Worm (Caenorhabditis elegans) whole organism, young adult: Measurements from ENCODE around the gene M151.1.

Source experiments
- B0019.2 ChIP-seq: fragments of 200-800 bp; sonication (Bioruptor generic); conservative IDR thresholded peaks from 2 replicates; pipeline ENCODE4 v1.3.6; 2022; ENCODE audit warnings: missing genetic modification reagents, missing genetic modification characterization, missing compliant biosample characterization
- B0261.1 ChIP-seq: sonication (generic microtip); optimal IDR thresholded peaks from 2 replicates; lab custom pipeline; 2016; ENCODE audit warnings: mild to moderate bottlenecking, missing genetic modification characterization, moderate library complexity, missing compliant biosample characterization
- F37B4.10 ChIP-seq: fragments of 200-800 bp; sonication (Bioruptor generic); IDR thresholded peaks from 2 replicates; pipeline ENCODE4 v1.3.6; 2022; ENCODE audit warnings: missing genetic modification characterization, missing compliant biosample characterization
- F49E8.2 ChIP-seq: sonication (generic microtip); optimal IDR thresholded peaks from 3 replicates; lab custom pipeline; 2017; ENCODE audit warnings: missing genetic modification characterization, mild to moderate bottlenecking, missing compliant biosample characterization, antibody characterized with exemption, moderate library complexity; ENCODE audit not compliant: insufficient read depth
- Y53F4B.3 ChIP-seq: fragments of 200-800 bp; sonication (Bioruptor generic); IDR thresholded peaks from 2 replicates; pipeline ENCODE4 v1.3.6; 2022; ENCODE audit warnings: missing genetic modification reagents, missing genetic modification characterization, missing compliant biosample characterization
- Y56A3A.18 ChIP-seq: fragments of 200-800 bp; sonication (Bioruptor generic); IDR thresholded peaks from 2 replicates; pipeline ENCODE4 v1.3.6; 2022; ENCODE audit warnings: missing genetic modification reagents, missing genetic modification characterization, missing compliant biosample characterization
- Y67H2A.10 ChIP-seq: fragments of 200-800 bp; sonication (Bioruptor generic); conservative IDR thresholded peaks from 2 replicates; pipeline ENCODE4 v1.3.6; 2022; ENCODE audit warnings: missing genetic modification reagents, missing genetic modification characterization, missing compliant biosample characterization
- aptf-3 ChIP-seq: fragments of 200-800 bp; sonication (Bioruptor generic); IDR thresholded peaks from 2 replicates; pipeline ENCODE4 v1.3.6; 2022; ENCODE audit warnings: missing genetic modification characterization, missing compliant biosample characterization
- cebp-2 ChIP-seq: fragments of 200-800 bp; sonication (Bioruptor generic); IDR thresholded peaks from 2 replicates; pipeline ENCODE4 v1.3.6; 2022; ENCODE audit warnings: missing genetic modification characterization, missing compliant biosample characterization
- ceh-58 ChIP-seq: fragments of 200-800 bp; sonication (Bioruptor generic); IDR thresholded peaks from 2 replicates; pipeline ENCODE4 v1.3.6; 2022; ENCODE audit warnings: missing genetic modification characterization, missing compliant biosample characterization
- ceh-91 ChIP-seq: fragments of 200-800 bp; sonication (Bioruptor generic); IDR thresholded peaks from 2 replicates; pipeline ENCODE4 v1.3.6; 2022; ENCODE audit warnings: missing genetic modification reagents, missing genetic modification characterization, missing compliant biosample characterization
- dox-1 ChIP-seq: fragments of 200-800 bp; sonication (Bioruptor generic); IDR thresholded peaks from 2 replicates; pipeline ENCODE4 v1.3.6; 2022; ENCODE audit warnings: missing genetic modification reagents, missing genetic modification characterization, missing compliant biosample characterization
- dpff-1 ChIP-seq: sonication (generic microtip); optimal IDR thresholded peaks from 2 replicates; lab custom pipeline; 2017; ENCODE audit warnings: mild to moderate bottlenecking, missing genetic modification characterization, missing compliant biosample characterization
- ekl-4 ChIP-seq: fragments of 200-800 bp; sonication (Bioruptor generic); IDR thresholded peaks from 2 replicates; pipeline ENCODE4 v1.3.6; 2022; ENCODE audit warnings: missing genetic modification reagents, missing genetic modification characterization, missing compliant biosample characterization
- fkh-3 ChIP-seq: sonication (generic microtip); optimal IDR thresholded peaks from 2 replicates; lab custom pipeline; 2016; ENCODE audit warnings: mild to moderate bottlenecking, missing genetic modification characterization, missing compliant biosample characterization
- him-1 ChIP-seq: sonication (generic microtip); optimal IDR thresholded peaks from 2 replicates; lab custom pipeline; 2016; ENCODE audit warnings: missing genotype, missing genetic modification reagents, missing genetic modification characterization, missing compliant biosample characterization
- hmg-1.2 ChIP-seq: fragments of 200-800 bp; sonication (Bioruptor generic); IDR thresholded peaks from 2 replicates; pipeline ENCODE4 v1.3.6; 2022; ENCODE audit warnings: missing genetic modification reagents, missing genetic modification characterization, missing compliant biosample characterization
- hsf-1 ChIP-seq: fragments of 200-800 bp; sonication (Bioruptor generic); IDR thresholded peaks from 2 replicates; pipeline ENCODE4 v1.3.6; 2022; ENCODE audit warnings: missing genetic modification reagents, missing genetic modification characterization, missing compliant biosample characterization
- lin-40 ChIP-seq: sonication (generic microtip); optimal IDR thresholded peaks from 2 replicates; lab custom pipeline; 2016; ENCODE audit warnings: missing genetic modification characterization, mild to moderate bottlenecking, missing compliant biosample characterization, missing genotype, missing genetic modification reagents
- lin-54 ChIP-seq: fragments of 200-800 bp; sonication (Bioruptor generic); optimal IDR thresholded peaks from 2 replicates; lab custom pipeline; 2018; ENCODE audit warnings: mild to moderate bottlenecking, missing genetic modification characterization, missing compliant biosample characterization
- madf-3 ChIP-seq: fragments of 200-800 bp; sonication (Bioruptor generic); IDR thresholded peaks from 2 replicates; pipeline ENCODE4 v1.3.6; 2022; ENCODE audit warnings: missing genetic modification reagents, missing genetic modification characterization, missing compliant biosample characterization
- nhr-80 ChIP-seq: sonication (generic microtip); optimal IDR thresholded peaks from 2 replicates; lab custom pipeline; 2016; ENCODE audit warnings: missing genetic modification characterization, missing compliant biosample characterization
- pbrm-1 ChIP-seq: fragments of 200-800 bp; sonication (Bioruptor generic); IDR thresholded peaks from 2 replicates; pipeline ENCODE4 v1.3.6; 2022; ENCODE audit warnings: missing genetic modification reagents, missing genetic modification characterization, missing compliant biosample characterization
- rpc-1 ChIP-seq, 2 experiments: fragments of 150-350 bp in 1 of 2; sonication (generic microtip) in 1 of 2; optimal IDR thresholded peaks; 2 replicates each; lab custom pipeline; 2014 to 2018; ENCODE audit warnings: missing biosample characterization in 1 of 2, missing genetic modification characterization in 1 of 2, missing genetic modification reagents in 1 of 2, missing genotype in 1 of 2
- snpc-1.1 ChIP-seq: sonication (generic microtip); optimal IDR thresholded peaks from 2 replicates; lab custom pipeline; 2017; ENCODE audit warnings: missing genetic modification characterization, mild to moderate bottlenecking, missing compliant biosample characterization, antibody characterized with exemption, moderate library complexity, missing genotype, missing genetic modification reagents; ENCODE audit not compliant: insufficient read depth
- snpc-4 ChIP-seq, 5 experiments: fragments of 150-350 bp in 1 of 5; sonication (generic microtip) in 4 of 5; optimal IDR thresholded peaks; 2 replicates each; lab custom pipeline; 2014 to 2018; ENCODE audit warnings: missing genetic modification characterization in 5 of 5, missing biosample characterization in 3 of 5, antibody characterized with exemption in 2 of 5, mild to moderate bottlenecking in 2 of 5, missing compliant biosample characterization in 2 of 5, missing genotype in 2 of 5, moderate library complexity in 2 of 5, missing genetic modification reagents in 1 of 5
- tbp1 ChIP-seq: fragments of 200-800 bp; sonication (Bioruptor generic); optimal IDR thresholded peaks from 2 replicates; lab custom pipeline; 2018; ENCODE audit warnings: mild to moderate bottlenecking, missing genetic modification characterization, missing compliant biosample characterization
- tlf-1 ChIP-seq: fragments of 200-800 bp; sonication (Bioruptor generic); optimal IDR thresholded peaks from 2 replicates; lab custom pipeline; 2018; ENCODE audit warnings: mild to moderate bottlenecking, missing genetic modification characterization, missing compliant biosample characterization
- unc-130 ChIP-seq: sonication (generic microtip); optimal IDR thresholded peaks from 2 replicates; lab custom pipeline; 2016; ENCODE audit warnings: missing genetic modification reagents, missing genetic modification characterization, missing compliant biosample characterization

Gene M151.1

DNA sequence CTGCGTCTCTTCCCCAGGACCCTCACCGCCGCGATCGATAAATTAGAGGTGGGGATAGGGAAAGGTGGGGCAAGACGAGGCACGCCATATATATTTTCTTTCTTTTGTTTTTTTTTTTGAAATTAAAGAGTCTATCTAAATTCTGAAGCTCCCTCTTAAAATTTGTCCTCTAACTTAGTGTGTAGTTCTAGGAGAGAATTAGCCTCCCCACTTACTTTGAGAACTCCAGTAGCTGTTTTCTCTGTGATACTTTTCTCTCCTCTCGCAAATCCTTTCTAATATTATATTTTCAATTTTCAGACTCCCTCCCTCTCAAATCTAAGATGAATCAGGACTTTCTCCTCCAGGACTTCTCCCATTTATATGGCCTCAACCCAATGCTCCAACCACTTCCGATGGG, 19.3 kb upstream of the M151.1 start, which contains the start of gene M151.7:
Gene M151.7 (plus strand): TSS at position 301 of the 400 bp plus-strand sequence.
- TF ChIP-seq Y67H2A.10 (GFP tag; lab: Robert Waterston, UW) = no peak
- no peak for TF ChIP-seq lin-54 (GFP tag; lab: Kevin White, UChicago)
- TF ChIP-seq madf-3 = no peak
- no peak for TF ChIP-seq dox-1
- TF ChIP-seq hsf-1 (GFP tag; lab: Robert Waterston, UW) = no peak
- no peak for TF ChIP-seq nhr-80 (tag; lab: Kevin White, UChicago)
- TF ChIP-seq pbrm-1 (GFP tag; lab: Robert Waterston, UW) = no peak
- no peak for TF ChIP-seq snpc-4 (GFP tag; optimal IDR thresholded peaks at IDR 0.05; lab: Kevin White, UChicago)
- TF ChIP-seq snpc-4 (tag; optimal IDR thresholded peaks at IDR 0.05; lab: Kevin White, UChicago) = no peak
- TF ChIP-seq ceh-91 (GFP tag; lab: Robert Waterston, UW) = no peak
- TF ChIP-seq ceh-58 (GFP tag; lab: Robert Waterston, UW) = no peak
- TF ChIP-seq rpc-1 (optimal IDR thresholded peaks at IDR 0.05; lab: Kevin White, UChicago) = no peak
- TF ChIP-seq rpc-1 (tag; optimal IDR thresholded peaks at IDR 0.05; lab: Kevin White, UChicago) = no peak

DNA sequence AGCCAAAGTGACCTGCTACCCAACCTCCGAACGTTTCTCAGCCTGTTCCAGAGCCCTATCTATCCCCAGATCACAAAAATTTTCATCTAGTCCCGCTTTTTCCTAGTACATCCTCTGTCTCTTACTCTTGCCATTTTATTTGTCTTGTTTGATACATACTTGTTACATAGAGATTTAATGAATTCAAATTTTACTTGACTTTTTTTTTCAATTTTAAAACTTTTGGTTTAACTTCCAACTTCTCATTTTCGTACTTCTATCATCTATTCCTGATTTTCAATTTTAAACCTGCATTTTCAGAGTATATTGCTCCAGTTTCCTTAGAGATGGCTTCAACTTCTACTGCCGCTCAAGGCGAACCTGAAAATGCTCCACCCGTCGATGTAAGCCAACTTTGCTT, 14.4 kb upstream of the M151.1 start, which contains the start of gene M151.3:
Gene M151.3 (plus strand): TSS at position 301 of the 400 bp plus-strand sequence.
- TF ChIP-seq dpff-1 (tag; lab: Kevin White, UChicago) (no peak), cebp-2 (GFP tag; lab: Robert Waterston, UW) (no peak), B0261.1 (no peak), F49E8.2 (no peak), Y56A3A.18 (GFP tag; lab: Robert Waterston, UW) (no peak), tlf-1 (GFP tag; lab: Kevin White, UChicago) (no peak)

DNA sequence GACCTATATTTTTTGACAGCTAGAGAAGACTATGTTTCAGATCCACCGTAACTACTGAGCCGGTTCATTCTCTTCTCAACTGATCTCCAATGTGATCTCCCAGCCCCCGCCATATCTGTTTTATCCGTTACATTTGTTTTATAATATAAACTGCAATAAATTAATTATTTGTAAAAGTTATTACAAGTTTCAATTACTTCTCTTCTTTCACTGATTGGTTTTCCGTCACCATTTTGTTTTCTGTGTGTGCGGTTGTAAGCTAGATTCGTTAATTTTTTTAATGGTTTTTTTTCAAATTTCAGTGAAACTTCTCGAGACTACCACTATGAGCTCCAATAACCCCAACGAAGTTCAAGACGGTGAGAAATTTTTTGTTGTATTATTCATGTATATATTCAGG, 10.5 kb upstream of the M151.1 start, which contains the start of gene M151.2:
Gene M151.2 (plus strand): TSS at position 301 of the 400 bp plus-strand sequence.
- TF ChIP-seq Y53F4B.3 (GFP tag; lab: Robert Waterston, UW) = no peak
- TF ChIP-seq ekl-4 (GFP tag; lab: Robert Waterston, UW) = no peak
- TF ChIP-seq unc-130 (GFP tag; lab: Kevin White, UChicago) = no peak
- no peak for TF ChIP-seq aptf-3 (GFP tag; lab: Robert Waterston, UW)

DNA sequence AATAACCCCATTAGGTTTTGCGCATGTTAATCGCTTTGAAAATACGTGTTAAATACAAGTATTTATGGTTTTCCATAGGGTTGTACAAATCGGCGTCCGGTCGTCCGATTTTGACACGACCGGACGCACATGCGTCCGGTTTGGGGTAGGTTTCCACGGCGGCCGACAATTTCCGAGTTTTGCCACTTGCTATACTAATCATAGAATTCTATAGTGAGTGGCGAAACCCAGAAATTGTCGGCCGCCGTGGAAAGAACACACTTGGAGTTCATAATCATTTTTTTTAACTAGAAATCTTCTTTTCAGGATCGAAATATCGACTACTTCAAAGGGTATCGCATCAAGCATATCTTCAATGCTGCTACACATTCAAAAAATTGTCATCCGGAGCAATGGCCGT, 6.5 kb upstream of the M151.1 start:
- TF ChIP-seq snpc-1.1 (tag; lab: Kevin White, UChicago) (peak; percentile 50), hmg-1.2 (GFP tag; lab: Robert Waterston, UW) (peak; percentile 36; the same call in 1 of the 2 replicates), B0261.1 (no peak), snpc-4 (GFP tag; optimal IDR thresholded peaks at IDR 0.05; lab: Kevin White, UChicago) (peak; percentile 33), snpc-4 (tag; optimal IDR thresholded peaks at IDR 0.05; lab: Kevin White, UChicago) (peak in 3 of 4 experiments; percentile 59 to 89 (median 79)), tbp1 (GFP tag; lab: Kevin White, UChicago) (no peak)

DNA sequence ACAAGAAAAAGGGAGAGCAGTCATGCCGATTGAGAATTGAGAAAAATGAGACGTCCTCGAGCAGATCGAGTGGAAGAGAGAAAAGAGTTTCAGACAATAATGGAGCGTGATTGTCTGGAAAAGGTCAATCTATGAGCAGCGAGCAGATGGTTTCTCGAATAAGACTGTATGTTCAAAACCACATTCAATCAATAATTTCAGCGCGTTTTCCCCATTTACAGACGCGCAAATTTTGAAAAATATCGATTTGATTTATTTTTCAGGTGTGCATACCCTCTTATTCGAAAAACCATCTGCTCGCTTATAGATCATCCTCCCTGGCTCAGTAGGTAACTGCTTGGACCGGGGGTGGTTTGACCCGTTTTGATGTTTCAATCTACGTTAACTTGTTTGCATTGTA, 2.1 kb upstream of the M151.1 start, which contains the start of gene fbxb-31:
Gene fbxb-31 (minus strand): TSS at position 101 of the 400 bp plus-strand sequence.
- TF ChIP-seq F37B4.10 (GFP tag; lab: Robert Waterston, UW) = no peak
- TF ChIP-seq lin-40 (tag; lab: Kevin White, UChicago) = no peak
- TF ChIP-seq fkh-3 (tag; lab: Kevin White, UChicago) = no peak
- TF ChIP-seq him-1 (tag; lab: Kevin White, UChicago) = no peak
- TF ChIP-seq B0019.2 = no peak
